Fruit fly (Drosophila melanogaster): ENCODE measurements around the gene rho.

Gene rho

DNA sequence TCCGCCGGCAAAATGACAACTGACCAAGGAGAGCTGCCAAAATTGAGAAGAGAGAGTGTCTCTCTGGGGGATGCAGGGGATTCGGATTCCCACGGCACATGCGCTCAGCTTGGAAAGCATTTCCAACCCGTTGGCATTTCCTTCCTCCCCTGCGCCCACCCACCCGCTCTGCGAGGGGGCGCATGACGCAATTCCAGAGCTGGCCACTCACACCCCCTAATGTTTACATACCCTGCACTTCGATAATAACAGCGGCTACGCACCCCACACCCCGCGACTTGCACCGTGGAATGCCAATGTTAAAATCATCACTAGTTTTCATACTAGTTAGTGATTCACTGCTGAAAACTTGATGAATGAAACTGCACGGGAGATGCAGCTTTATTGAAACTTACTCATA lies 25.9 kb downstream of the rho start, which contains the start of gene stet (continued):
- TF ChIP-seq jing (GFP tag; optimal IDR thresholded peaks at IDR 0.05) (no peak), CG14014 (GFP tag; IDR thresholded peaks at IDR 0.05) (no peak), CG9437 (GFP tag; optimal IDR thresholded peaks at IDR 0.05) (no peak), chm (GFP tag; IDR thresholded peaks at IDR 0.05) (no peak), tna (GFP tag; IDR thresholded peaks at IDR 0.05; ENCODE audit: partially characterized antibody) (no peak), Awh (GFP tag; IDR thresholded peaks at IDR 0.05) (peak; percentile 17; the same call in 1 of the 2 replicates), CG1792 (GFP tag; optimal IDR thresholded peaks at IDR 0.05) (no peak), chif (GFP tag; optimal IDR thresholded peaks at IDR 0.05) (no peak), grau (tag; optimal IDR thresholded peaks at IDR 0.05) (no peak), hb (GFP tag; IDR thresholded peaks at IDR 0.05; ENCODE audit: partially characterized antibody) (no peak), Taf1 (GFP tag; IDR thresholded peaks at IDR 0.05) (no peak), CG11085 (GFP tag; IDR thresholded peaks at IDR 0.05) (no peak), wdn (GFP tag; IDR thresholded peaks at IDR 0.05) (no peak), gcm (GFP tag; optimal IDR thresholded peaks at IDR 0.05) (no peak), chinmo (GFP tag; IDR thresholded peaks at IDR 0.05; ENCODE audit: partially characterized antibody) (0 out of 4 replicates have a peak, but pooled peaks have one; percentile 51), ind (GFP tag; optimal IDR thresholded peaks at IDR 0.05) (no peak), Dek (tag; optimal IDR thresholded peaks at IDR 0.05) (no peak), Doc3 (GFP tag; IDR thresholded peaks at IDR 0.05; ENCODE audit: partially characterized antibody) (no peak), Eip74EF (GFP tag; optimal IDR thresholded peaks at IDR 0.05) (no peak), CG13296 (GFP tag; optimal IDR thresholded peaks at IDR 0.05) (no peak), CG10543 (GFP tag; optimal IDR thresholded peaks at IDR 0.05) (peak; percentile 44), Sry-δ (GFP tag; optimal IDR thresholded peaks at IDR 0.05) (no peak), CG18764 (GFP tag; optimal IDR thresholded peaks at IDR 0.05) (no peak), CG14050 (GFP tag; IDR thresholded peaks at IDR 0.05) (no peak), Opbp (GFP tag; IDR thresholded peaks at IDR 0.05; ENCODE audit: partially characterized antibody) (0 out of 3 replicates have a peak, but pooled peaks have one; percentile 18), ro (GFP tag; IDR thresholded peaks at IDR 0.05) (no peak), CG6791 (GFP tag; IDR thresholded peaks at IDR 0.05; ENCODE audit: partially characterized antibody) (no peak), Adf1 (GFP tag; IDR thresholded peaks at IDR 0.05) (no peak), CG5180 (GFP tag; optimal IDR thresholded peaks at IDR 0.05) (no peak), Lhr (GFP tag; optimal IDR thresholded peaks at IDR 0.05) (no peak), yki (optimal IDR thresholded peaks at IDR 0.05) (no peak), nom (GFP tag; optimal IDR thresholded peaks at IDR 0.05) (no peak), so (GFP tag; IDR thresholded peaks at IDR 0.05) (no peak), B-H2 (GFP tag; optimal IDR thresholded peaks at IDR 0.05) (no peak), C15 (GFP tag; IDR thresholded peaks at IDR 0.05) (no peak), hbn (GFP tag; IDR thresholded peaks at IDR 0.05; ENCODE audit: partially characterized antibody) (peak; percentile 29; the same call in 1 of the 2 replicates), CG1233 (GFP tag; optimal IDR thresholded peaks at IDR 0.05) (no peak), CG6175 (GFP tag; IDR thresholded peaks at IDR 0.05) (no peak), CG2116 (GFP tag; optimal IDR thresholded peaks at IDR 0.05) (no peak), CG13287 (GFP tag; IDR thresholded peaks at IDR 0.05; ENCODE audit: partially characterized antibody) (no peak), zfh1 (GFP tag; IDR thresholded peaks at IDR 0.05) (no peak), Bteb2 (GFP tag; optimal IDR thresholded peaks at IDR 0.05) (no peak), Dip2 (GFP tag; IDR thresholded peaks at IDR 0.05) (no peak), CG9817 (tag; optimal IDR thresholded peaks at IDR 0.05) (no peak), btn (GFP tag; optimal IDR thresholded peaks at IDR 0.05) (no peak), oc (tag; optimal IDR thresholded peaks at IDR 0.05) (no peak), sr (GFP tag; IDR thresholded peaks at IDR 0.05) (no peak), vvl (GFP tag; IDR thresholded peaks at IDR 0.05) (0 out of 2 replicates have a peak, but pooled peaks have one; percentile 42), ato (GFP tag; IDR thresholded peaks at IDR 0.05; ENCODE audit: partially characterized antibody) (no peak), bigmax (GFP tag; optimal IDR thresholded peaks at IDR 0.05) (no peak), pnt (GFP tag; optimal IDR thresholded peaks at IDR 0.05) (no peak)
